Fruit fly (Drosophila melanogaster) whole organism, prepupa: Measurements from ENCODE around the gene Cpr72Eb.
A peak's percentile ranks its signal among the peaks of the same experiment; 100 is the strongest.

Source experiments
- Blimp-1 ChIP-seq: fragments of 200-800 bp; sonication (Bioruptor generic); optimal IDR thresholded peaks from 3 replicates; lab custom pipeline; 2017; ENCODE audit warnings: missing biosample characterization, missing genetic modification characterization, mild to moderate bottlenecking, moderate library complexity, missing genetic modification reagents
- CG11294 ChIP-seq: fragments of 200-800 bp; sonication (Bioruptor generic); IDR thresholded peaks from 2 replicates; pipeline ENCODE4 v1.3.6; 2022; ENCODE audit warnings: missing biosample characterization, missing genetic modification characterization
- CG11762 ChIP-seq: fragments of 200-800 bp; sonication (Bioruptor generic); optimal IDR thresholded peaks from 3 replicates; lab custom pipeline; 2016; ENCODE audit warnings: missing biosample characterization, missing genetic modification characterization; ENCODE audit not compliant: insufficient read depth
- CG15336 ChIP-seq: fragments of 200-800 bp; sonication (Bioruptor generic); IDR thresholded peaks from 2 replicates; pipeline ENCODE4 v1.3.6; 2022; ENCODE audit warnings: missing biosample characterization, missing genetic modification characterization
- CG3032 ChIP-seq: fragments of 200-800 bp; optimal IDR thresholded peaks from 2 replicates; lab custom pipeline; 2019; ENCODE audit warnings: missing biosample characterization, mild to moderate bottlenecking, missing genetic modification characterization, moderate library complexity
- CG31627 ChIP-seq: fragments of 200-800 bp; sonication (Bioruptor generic); optimal IDR thresholded peaks from 3 replicates; lab custom pipeline; 2016; ENCODE audit warnings: missing biosample characterization, missing genetic modification characterization
- CG32006 ChIP-seq: fragments of 200-800 bp; sonication (Bioruptor generic); optimal IDR thresholded peaks from 3 replicates; lab custom pipeline; 2017; ENCODE audit warnings: missing biosample characterization, mild to moderate bottlenecking, missing genetic modification characterization
- CG3919 ChIP-seq: fragments of 200-800 bp; sonication (Bioruptor generic); optimal IDR thresholded peaks from 3 replicates; lab custom pipeline; 2016; ENCODE audit warnings: missing biosample characterization, missing genetic modification characterization
- CG4318 ChIP-seq: fragments of 200-800 bp; sonication (Bioruptor generic); optimal IDR thresholded peaks from 3 replicates; lab custom pipeline; 2017; ENCODE audit warnings: missing biosample characterization, mild to moderate bottlenecking, missing genetic modification characterization
- CG6276 ChIP-seq: fragments of 200-800 bp; sonication (Bioruptor generic); optimal IDR thresholded peaks from 2 replicates; lab custom pipeline; 2017; ENCODE audit warnings: missing biosample characterization, mild to moderate bottlenecking, missing genetic modification characterization
- CG6792 ChIP-seq: fragments of 200-800 bp; sonication (Bioruptor generic); optimal IDR thresholded peaks from 3 replicates; lab custom pipeline; 2016; ENCODE audit warnings: missing biosample characterization, missing genetic modification characterization
- CG6854 ChIP-seq: fragments of 200-800 bp; sonication (Bioruptor generic); optimal IDR thresholded peaks from 2 replicates; lab custom pipeline; 2017; ENCODE audit warnings: missing biosample characterization, mild to moderate bottlenecking, missing genetic modification characterization
- CG8119 ChIP-seq: fragments of 200-800 bp; sonication (Bioruptor generic); IDR thresholded peaks from 3 replicates; pipeline ENCODE4 v1.3.6; 2022; ENCODE audit warnings: missing biosample characterization, missing genetic modification characterization
- CG9139 ChIP-seq: fragments of 200-800 bp; sonication (Bioruptor generic); optimal IDR thresholded peaks from 3 replicates; lab custom pipeline; 2017; ENCODE audit warnings: missing biosample characterization, mild to moderate bottlenecking, missing genetic modification characterization
- Eip78C ChIP-seq: fragments of 200-800 bp; sonication (Bioruptor generic); peaks from one replicate; lab custom pipeline; 2016; ENCODE audit warnings: missing biosample characterization, missing genetic modification characterization
- Eip93F ChIP-seq: fragments of 200-800 bp; sonication (Bioruptor generic); optimal IDR thresholded peaks from 2 replicates; lab custom pipeline; 2016; ENCODE audit warnings: missing biosample characterization, mild to moderate bottlenecking, missing genetic modification characterization
- Ets21C ChIP-seq: fragments of 200-800 bp; sonication (Bioruptor generic); optimal IDR thresholded peaks from 3 replicates; lab custom pipeline; 2016; ENCODE audit warnings: missing biosample characterization, missing genetic modification characterization
- Gug ChIP-seq: fragments of 200-800 bp; sonication (Bioruptor generic); IDR thresholded peaks from 2 replicates; pipeline ENCODE4 v1.3.6; 2022; ENCODE audit warnings: missing biosample characterization, missing genetic modification characterization
- Hr38 ChIP-seq: sonication (Bioruptor generic); optimal IDR thresholded peaks from 2 replicates; lab custom pipeline; 2016; ENCODE audit warnings: missing biosample characterization, missing genetic modification characterization
- Hr4 ChIP-seq: fragments of 200-800 bp; sonication (Bioruptor generic); optimal IDR thresholded peaks from 3 replicates; lab custom pipeline; 2016; ENCODE audit warnings: missing biosample characterization, missing genetic modification characterization
- Lpt ChIP-seq: fragments of 200-800 bp; sonication (Bioruptor generic); optimal IDR thresholded peaks from 3 replicates; lab custom pipeline; 2016; ENCODE audit warnings: missing biosample characterization, missing genetic modification characterization
- Met ChIP-seq: fragments of 200-800 bp; sonication (Bioruptor generic); optimal IDR thresholded peaks from 3 replicates; lab custom pipeline; 2016; ENCODE audit warnings: missing biosample characterization, missing genetic modification characterization
- OdsH ChIP-seq: fragments of 200-800 bp; sonication (Bioruptor generic); optimal IDR thresholded peaks from 3 replicates; lab custom pipeline; 2016; ENCODE audit warnings: missing biosample characterization, missing genetic modification characterization
- Smox ChIP-seq: fragments of 200-800 bp; sonication (Bioruptor generic); optimal IDR thresholded peaks from 3 replicates; lab custom pipeline; 2016; ENCODE audit warnings: missing biosample characterization, missing genetic modification characterization
- Sox102F ChIP-seq: fragments of 200-800 bp; sonication (Bioruptor generic); optimal IDR thresholded peaks from 2 replicates; lab custom pipeline; 2016; ENCODE audit warnings: missing biosample characterization, mild to moderate bottlenecking, missing genetic modification characterization
- Sox15 ChIP-seq: fragments of 200-800 bp; sonication (Bioruptor generic); optimal IDR thresholded peaks from 3 replicates; lab custom pipeline; 2016; ENCODE audit warnings: missing biosample characterization, missing genetic modification characterization
- achi ChIP-seq: fragments of 200-800 bp; sonication (Bioruptor generic); optimal IDR thresholded peaks from 3 replicates; lab custom pipeline; 2016; ENCODE audit warnings: missing biosample characterization, missing genetic modification characterization
- acj6 ChIP-seq: fragments of 200-800 bp; sonication (Bioruptor generic); optimal IDR thresholded peaks from 3 replicates; lab custom pipeline; 2016; ENCODE audit warnings: missing biosample characterization, missing genetic modification characterization
- dac ChIP-seq: fragments of 200-800 bp; sonication (Bioruptor generic); optimal IDR thresholded peaks from 2 replicates; lab custom pipeline; 2017; ENCODE audit warnings: missing biosample characterization, mild to moderate bottlenecking, missing genetic modification characterization
- dsx ChIP-seq: fragments of 200-800 bp; optimal IDR thresholded peaks from 3 replicates; lab custom pipeline; 2019; ENCODE audit warnings: missing biosample characterization, mild to moderate bottlenecking, missing genetic modification characterization, moderate library complexity; ENCODE audit not compliant: poor library complexity, severe bottlenecking
- eg ChIP-seq: fragments of 200-800 bp; sonication (Bioruptor generic); IDR thresholded peaks from 3 replicates; pipeline ENCODE4 v1.3.6; 2022; ENCODE audit warnings: missing biosample characterization, missing genetic modification characterization
- esn ChIP-seq: fragments of 200-800 bp; sonication (Bioruptor generic); optimal IDR thresholded peaks from 2 replicates; lab custom pipeline; 2016; ENCODE audit warnings: missing biosample characterization, mild to moderate bottlenecking, missing genetic modification characterization, moderate library complexity
- fd85E ChIP-seq: fragments of 200-800 bp; sonication (Bioruptor generic); optimal IDR thresholded peaks from 3 replicates; lab custom pipeline; 2016; ENCODE audit warnings: missing biosample characterization, missing genetic modification characterization
- fkh ChIP-seq: fragments of 200-800 bp; sonication (Bioruptor generic); optimal IDR thresholded peaks from 3 replicates; lab custom pipeline; 2017; ENCODE audit warnings: missing biosample characterization, mild to moderate bottlenecking, missing genetic modification characterization, moderate library complexity
- pdm3 ChIP-seq: fragments of 200-800 bp; sonication (Bioruptor generic); optimal IDR thresholded peaks from 3 replicates; lab custom pipeline; 2016; ENCODE audit warnings: missing biosample characterization, missing genetic modification characterization
- salr ChIP-seq, 2 experiments: fragments of 200-800 bp; sonication (Bioruptor generic); optimal IDR thresholded peaks; 3 replicates each; lab custom pipeline; 2016 to 2018; ENCODE audit warnings: missing biosample characterization in 2 of 2, missing genetic modification characterization in 2 of 2, mild to moderate bottlenecking in 1 of 2
- spab ChIP-seq: fragments of 200-800 bp; sonication (Bioruptor generic); optimal IDR thresholded peaks from 2 replicates; lab custom pipeline; 2017; ENCODE audit warnings: missing biosample characterization, mild to moderate bottlenecking, missing genetic modification characterization, missing genetic modification reagents
- ss ChIP-seq, 2 experiments: fragments of 200-800 bp; sonication (Bioruptor generic); optimal IDR thresholded peaks; 2 replicates in 1 of 2; 3 replicates in 1 of 2; lab custom pipeline; 2017 to 2018; ENCODE audit warnings: mild to moderate bottlenecking in 2 of 2, missing biosample characterization in 2 of 2, missing genetic modification characterization in 2 of 2, moderate library complexity in 1 of 2
- topi ChIP-seq: fragments of 200-800 bp; sonication (Bioruptor generic); optimal IDR thresholded peaks from 3 replicates; lab custom pipeline; 2016; ENCODE audit warnings: missing biosample characterization, missing genetic modification characterization
- vri ChIP-seq: fragments of 200-800 bp; sonication (Bioruptor generic); optimal IDR thresholded peaks from 3 replicates; lab custom pipeline; 2016; ENCODE audit warnings: missing biosample characterization, mild to moderate bottlenecking, missing genetic modification characterization

Cpr72Eb gene

DNA sequence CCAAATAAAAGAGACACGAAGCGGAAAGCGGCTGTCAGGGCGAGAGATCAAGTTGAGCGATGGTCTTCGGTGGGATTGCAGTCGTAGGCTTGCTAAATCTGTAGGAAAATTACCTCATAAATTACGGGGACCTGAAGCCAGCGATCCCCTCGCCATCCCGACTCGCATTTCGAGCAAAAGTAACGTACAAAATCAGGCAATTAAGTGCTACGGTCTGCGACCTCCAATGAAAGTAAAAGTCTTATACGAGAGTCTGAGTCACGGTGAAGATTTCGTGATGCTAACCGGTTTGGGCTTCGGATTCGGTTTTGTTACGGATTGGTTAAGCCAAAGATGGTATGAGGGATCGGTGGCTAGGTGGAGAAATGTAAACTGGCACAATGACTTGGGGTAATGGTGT, 24.8 kb upstream of the Cpr72Eb start:
- no peak for TF ChIP-seq Eip78C (GFP tag; lab: Kevin White, UChicago)
- TF ChIP-seq Blimp-1 (GFP tag; lab: Kevin White, UChicago): peak; percentile 90
- no peak for TF ChIP-seq ss (GFP tag; optimal IDR thresholded peaks at IDR 0.05; lab: Kevin White, UChicago)

- no peak for TF ChIP-seq CG6792 (GFP tag; lab: Kevin White, UChicago)
- TF ChIP-seq fkh: no peak
- TF ChIP-seq fd85E (GFP tag; lab: Kevin White, UChicago): no peak
- no peak for TF ChIP-seq Sox15 (GFP tag; lab: Kevin White, UChicago)
- no peak for TF ChIP-seq Ets21C
- no peak for TF ChIP-seq Sox102F (GFP tag; lab: Kevin White, UChicago)
- TF ChIP-seq Lpt (GFP tag; lab: Kevin White, UChicago): no peak
- no peak for TF ChIP-seq OdsH (GFP tag; lab: Kevin White, UChicago)
- TF ChIP-seq CG6276: no peak
- TF ChIP-seq ss (GFP tag; optimal IDR thresholded peaks at IDR 0.05; lab: Kevin White, UChicago): no peak
- no peak for TF ChIP-seq dsx
- no peak for TF ChIP-seq achi (GFP tag; lab: Kevin White, UChicago)
- no peak for TF ChIP-seq Blimp-1 (GFP tag; lab: Kevin White, UChicago)
- no peak for TF ChIP-seq topi
- no peak for TF ChIP-seq Gug (GFP tag; lab: Robert Waterston, UW)
Observed at dm6 chr3L:16346023-16346422, 18.7 kb upstream of the Cpr72Eb start, which contains the start of gene CG33257. CG33257 (plus strand) TSS chr3L:16346323.

- TF ChIP-seq Hr38 (GFP tag; lab: Kevin White, UChicago) (no peak), Smox (GFP tag; lab: Kevin White, UChicago) (no peak), spab (GFP tag; lab: Kevin White, UChicago) (no peak), CG31627 (GFP tag; lab: Kevin White, UChicago) (no peak), CG3919 (GFP tag; lab: Kevin White, UChicago) (no peak), fkh (no peak), Eip78C (GFP tag; lab: Kevin White, UChicago) (no peak), eg (no peak), dac (GFP tag; lab: Kevin White, UChicago) (no peak), pdm3 (GFP tag; lab: Kevin White, UChicago) (no peak), ss (GFP tag; optimal IDR thresholded peaks at IDR 0.05; lab: Kevin White, UChicago) (no peak), CG15336 (no peak), CG4318 (GFP tag; lab: Kevin White, UChicago) (no peak), Eip93F (GFP tag; lab: Kevin White, UChicago) (no peak), CG3032 (tag; lab: Kevin White, UChicago) (no peak), Sox102F (GFP tag; lab: Kevin White, UChicago) (no peak)
Observed at dm6 chr3L:16347914-16348313, 16.8 kb upstream of the Cpr72Eb start, which contains the start of gene mRpS34. mRpS34 (plus strand) TSS chr3L:16348074.

dm6 chr3L:16349686-16350085, 15.0 kb upstream of the Cpr72Eb start:
- TF ChIP-seq vri (no peak), CG31627 (GFP tag; lab: Kevin White, UChicago) (no peak), Met (GFP tag; lab: Kevin White, UChicago) (no peak), achi (GFP tag; lab: Kevin White, UChicago) (no peak), CG6854 (GFP tag; lab: Kevin White, UChicago) (no peak), CG11294 (GFP tag; lab: Robert Waterston, UW) (no peak), ss (GFP tag; optimal IDR thresholded peaks at IDR 0.05; lab: Kevin White, UChicago) (no peak), fd85E (GFP tag; lab: Kevin White, UChicago) (no peak), CG11762 (GFP tag; lab: Kevin White, UChicago) (no peak), Hr4 (GFP tag; lab: Kevin White, UChicago) (no peak), CG9139 (no peak), esn (GFP tag; lab: Kevin White, UChicago) (no peak), CG8119 (GFP tag; lab: Robert Waterston, UW) (no peak), salr (GFP tag; optimal IDR thresholded peaks at IDR 0.05; lab: Kevin White, UChicago) (no peak), Lpt (GFP tag; lab: Kevin White, UChicago) (no peak), Blimp-1 (GFP tag; lab: Kevin White, UChicago) (no peak), topi (no peak), CG32006 (GFP tag; lab: Kevin White, UChicago) (no peak), acj6 (GFP tag; lab: Kevin White, UChicago) (no peak), CG4318 (GFP tag; lab: Kevin White, UChicago) (no peak)
